Fruit fly (Drosophila melanogaster): ENCODE measurements around the gene CG17026.

DNA sequence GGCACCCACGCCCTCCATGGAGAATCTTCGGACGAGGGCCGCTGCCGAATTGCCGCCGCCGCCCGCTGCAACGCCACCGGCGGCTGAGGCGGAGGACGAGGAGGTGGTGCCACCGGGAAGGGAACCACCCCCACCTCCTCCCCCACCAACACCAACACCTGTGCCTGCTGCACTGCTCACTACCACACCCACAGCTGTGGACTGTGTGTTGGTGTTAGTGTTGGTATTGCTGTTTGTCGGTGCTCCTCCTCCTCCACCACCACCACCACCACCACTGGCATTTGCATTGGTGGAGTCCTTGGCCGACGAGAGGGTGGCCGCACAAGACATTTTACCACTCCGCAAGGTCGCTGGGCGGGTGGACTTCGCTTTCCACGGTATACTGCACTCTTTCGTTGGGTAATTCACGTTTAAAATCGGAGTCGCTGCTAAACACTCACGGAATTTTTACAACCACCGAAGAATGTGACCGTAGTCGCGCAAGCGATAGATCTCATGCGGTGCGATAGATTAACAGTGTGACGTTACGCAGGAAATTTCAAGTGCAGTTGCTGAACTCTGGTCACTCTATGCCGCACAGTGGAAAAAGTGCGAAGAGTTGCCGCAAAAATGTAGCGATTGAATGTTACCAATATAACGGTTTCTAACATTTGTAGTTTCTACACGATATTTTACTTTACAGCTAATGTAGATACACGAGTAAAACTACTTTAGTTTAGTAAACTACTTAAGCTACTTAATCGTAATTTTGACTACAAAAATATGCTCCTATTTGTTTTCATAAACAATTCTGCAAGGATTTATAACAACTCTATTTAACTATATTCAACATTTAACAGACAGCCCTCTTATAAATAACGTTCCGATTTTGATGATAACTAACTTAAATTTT lies 36.4 kb downstream of the CG17026 start, which contains the start of gene mib1:
- TF ChIP-seq h (optimal IDR thresholded peaks at IDR 0.05) (no peak), insv (optimal IDR thresholded peaks at IDR 0.05) (no peak)
